Worm (Caenorhabditis elegans) whole organism, midembryonic: ENCODE measurements around the gene math-8.

Experiments used
- T22C8.4 ChIP-seq: fragments of 200-800 bp; sonication (Bioruptor generic); IDR thresholded peaks from 2 replicates; pipeline ENCODE4 v1.3.6; 2022; ENCODE audit warnings: missing genetic modification characterization, missing compliant biosample characterization
- cog-1 ChIP-seq: sonication (generic microtip); optimal IDR thresholded peaks from 2 replicates; lab custom pipeline; 2016; ENCODE audit warnings: missing genetic modification characterization, missing compliant biosample characterization
- flt-1 ChIP-seq: fragments of 200-800 bp; sonication (Bioruptor generic); IDR thresholded peaks from 2 replicates; pipeline ENCODE4 v1.3.6; 2022; ENCODE audit warnings: missing genetic modification characterization, missing compliant biosample characterization
- klf-2 ChIP-seq: fragments of 200-800 bp; sonication (Bioruptor generic); conservative IDR thresholded peaks from 2 replicates; pipeline ENCODE4 v1.3.6; 2022; ENCODE audit warnings: missing genetic modification reagents, missing genetic modification characterization, missing compliant biosample characterization
- med-1 ChIP-seq: sonication (generic microtip); optimal IDR thresholded peaks from 2 replicates; lab custom pipeline; 2017; ENCODE audit warnings: missing genetic modification characterization, mild to moderate bottlenecking, missing compliant biosample characterization, antibody characterized with exemption, missing genetic modification reagents; ENCODE audit not compliant: insufficient read depth
- ref-1 ChIP-seq: fragments of 200-800 bp; sonication (Bioruptor generic); conservative IDR thresholded peaks from 2 replicates; pipeline ENCODE4 v1.3.6; 2022; ENCODE audit warnings: missing genetic modification reagents, missing genetic modification characterization, missing compliant biosample characterization
- ztf-23 ChIP-seq: fragments of 200-800 bp; sonication (Bioruptor generic); IDR thresholded peaks from 2 replicates; pipeline ENCODE4 v1.3.6; 2022; ENCODE audit warnings: missing genetic modification reagents, missing genetic modification characterization, missing compliant biosample characterization
- ztf-29 ChIP-seq: fragments of 200-800 bp; sonication (Bioruptor generic); IDR thresholded peaks from 2 replicates; pipeline ENCODE4 v1.3.6; 2022; ENCODE audit warnings: missing genetic modification reagents, missing genetic modification characterization, missing compliant biosample characterization

ce11 chrII:1917862-1918261, 28.9 kb upstream of the math-8 start, which contains the start of gene bath-4:
- TF ChIP-seq klf-2 (GFP tag; lab: Robert Waterston, UW) (no peak), ref-1 (no peak), flt-1 (GFP tag; lab: Robert Waterston, UW) (no peak), ztf-23 (no peak), med-1 (no peak), ztf-29 (GFP tag; lab: Robert Waterston, UW) (no peak), T22C8.4 (no peak), cog-1 (tag; lab: Kevin White, UChicago) (no peak)
